Fruit fly (Drosophila melanogaster): Measurements from ENCODE around the gene CG18094.
A peak's percentile ranks its signal among the peaks of the same experiment; 100 is the strongest.

DNA sequence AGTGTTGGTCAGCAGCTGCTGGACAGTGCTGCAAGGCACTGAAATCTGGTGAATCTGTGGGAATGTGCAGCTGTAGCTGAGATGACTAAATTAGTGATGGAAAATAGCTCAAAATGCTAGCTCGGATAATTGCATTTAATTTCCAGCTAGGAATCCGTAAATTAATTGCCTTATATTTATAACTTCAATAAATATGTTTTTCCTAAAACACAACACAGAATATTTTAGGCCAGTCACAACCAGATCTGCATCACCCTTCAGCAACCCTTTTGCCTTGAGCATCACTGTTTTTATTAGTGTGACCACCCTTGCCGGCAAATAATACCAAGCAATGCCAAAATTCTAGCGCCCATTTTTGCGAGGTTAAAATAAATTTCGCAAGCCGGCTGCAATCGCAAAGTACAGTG is 45.3 kb upstream of the CG18094 start, which contains the start of gene Hs2st:
- TF ChIP-seq CG5204 (GFP tag; optimal IDR thresholded peaks at IDR 0.05) (peak; percentile 96), CG33017 (tag; optimal IDR thresholded peaks at IDR 0.05) (peak; percentile 85), kay (GFP tag; ENCODE audit: borderline replicate concordance) (no peak), ovo (GFP tag; optimal IDR thresholded peaks at IDR 0.05) (peak; percentile 92), CG11617 (GFP tag; optimal IDR thresholded peaks at IDR 0.05) (peak; percentile 95)
